Worm (Caenorhabditis elegans): ENCODE measurements around the gene fezf-1.
A peak's percentile ranks its signal among the peaks of the same experiment; 100 is the strongest.
"Not testable (repeated sequence)": the region's sequence is repeated elsewhere in the genome, so short reads cannot be mapped to it uniquely, and the experiment has no call there.

The fezf-1 gene

DNA sequence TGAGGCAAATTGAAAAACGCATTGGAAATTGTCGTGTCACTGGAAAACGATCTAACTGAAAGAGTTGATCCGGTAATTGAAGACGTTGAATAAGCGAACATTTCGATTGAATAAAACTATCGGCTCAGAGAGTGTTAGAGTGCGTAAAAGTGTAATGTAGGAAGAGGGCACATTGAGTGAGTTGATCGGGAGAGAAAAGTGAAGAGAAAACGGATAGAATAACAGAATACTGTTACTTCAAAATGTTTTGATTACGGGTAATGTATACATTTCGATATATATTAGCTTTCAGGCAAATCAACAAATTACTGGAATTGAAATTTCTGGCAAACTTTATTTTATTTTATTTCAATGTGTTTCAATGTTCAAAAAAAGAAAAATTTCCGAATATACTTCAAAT is 11.2 kb upstream of the fezf-1 start, which contains the start of gene uso-1:
uso-1 (minus strand) TSS at position 101 of the 400 bp plus-strand sequence.
- TF ChIP-seq efl-1 (optimal IDR thresholded peaks at IDR 0.05) (no peak), efl-1 (GFP tag; optimal IDR thresholded peaks at IDR 0.05 in 1 of 2) (peak in 1 of 2 experiments; percentile 33), nhr-237 (tag; optimal IDR thresholded peaks at IDR 0.05) (no peak)

DNA sequence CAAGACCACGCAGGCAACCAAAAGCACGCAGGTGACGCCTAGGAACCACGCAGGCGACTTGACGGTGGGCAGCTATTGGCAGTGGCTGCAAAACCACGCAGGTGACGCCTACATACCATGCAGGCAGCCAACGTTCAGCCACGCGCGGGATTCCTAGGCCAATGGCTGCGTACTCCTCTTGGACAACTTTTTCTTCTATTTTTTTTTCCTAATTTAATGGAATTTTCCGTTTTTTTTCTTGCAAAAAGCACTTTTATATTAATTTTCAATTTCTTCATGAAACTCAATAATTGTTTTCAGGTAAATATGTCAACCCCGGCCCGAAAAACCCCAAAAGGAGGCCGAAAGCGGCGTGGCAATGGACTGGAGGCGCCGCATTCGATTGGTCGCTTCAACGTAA is 10.7 kb upstream of the fezf-1 start, which contains the start of gene Y38H8A.7:
Y38H8A.7 (plus strand) TSS at position 301 of the 400 bp plus-strand sequence.
- TF ChIP-seq dpl-1 (GFP tag; optimal IDR thresholded peaks at IDR 0.05); unc-98 (GFP tag; IDR thresholded peaks at IDR 0.05); egl-27 (tag; optimal IDR thresholded peaks at IDR 0.05): not testable (repeated sequence)

DNA sequence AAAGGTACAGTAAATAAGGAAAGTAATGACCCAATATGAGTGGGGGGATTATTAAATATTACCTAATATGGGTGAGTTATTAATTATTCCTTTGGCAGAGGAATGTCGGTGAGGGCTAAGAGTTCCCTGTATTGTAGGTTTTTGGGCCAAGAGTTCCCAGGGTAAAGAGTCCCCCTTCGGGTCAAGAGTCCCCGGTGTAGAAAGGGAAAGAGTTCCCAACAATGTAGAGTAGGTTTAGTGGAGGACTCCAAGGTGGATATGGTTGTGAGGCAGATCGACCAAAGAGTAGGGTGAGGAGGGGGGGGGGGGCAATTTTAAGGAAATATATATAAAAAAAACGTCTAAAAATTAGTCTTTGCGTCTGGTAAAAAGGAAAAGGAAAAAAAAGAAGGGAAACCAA is 9.0 kb upstream of the fezf-1 start:
- TF ChIP-seq lin-39 (tag; optimal IDR thresholded peaks at IDR 0.05) (no peak), egl-13 (tag; optimal IDR thresholded peaks at IDR 0.05) (no peak), nhr-85 (tag) (no peak)

DNA sequence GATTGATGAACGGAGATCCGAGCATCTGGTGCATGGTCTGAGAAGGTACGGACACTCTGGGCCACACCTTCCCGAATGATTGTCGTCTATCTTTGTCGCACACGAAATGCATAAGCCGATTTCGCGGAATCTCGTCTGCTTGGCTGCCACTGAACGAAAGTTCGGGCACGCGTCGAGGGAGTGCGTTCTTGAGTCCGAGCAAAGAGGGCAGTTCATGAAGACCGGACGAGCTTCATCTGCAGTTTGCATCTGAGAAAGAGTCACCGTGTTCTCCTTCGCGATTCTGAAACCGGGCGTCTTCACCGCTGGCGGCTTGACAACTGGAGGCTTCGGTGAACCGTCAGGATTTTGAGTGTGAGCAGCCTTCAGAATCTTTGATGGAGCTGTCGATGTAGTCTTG is 7.7 kb upstream of the fezf-1 start:
- TF ChIP-seq blmp-1 (tag; optimal IDR thresholded peaks at IDR 0.05) (no peak), ceh-8 (GFP tag; optimal IDR thresholded peaks at IDR 0.05) (no peak), pqm-1 (tag; optimal IDR thresholded peaks at IDR 0.05) (no peak), sox-4 (tag; optimal IDR thresholded peaks at IDR 0.05) (no peak), fkh-4 (tag; optimal IDR thresholded peaks at IDR 0.05; ENCODE audit: borderline replicate concordance) (no peak), pax-3 (tag; optimal IDR thresholded peaks at IDR 0.05) (no peak), alr-1 (tag; optimal IDR thresholded peaks at IDR 0.05; ENCODE audit: borderline replicate concordance) (no peak), C34B4.2 (tag; optimal IDR thresholded peaks at IDR 0.05) (no peak), fkh-8 (tag; optimal IDR thresholded peaks at IDR 0.05) (no peak), skn-1 (tag; optimal IDR thresholded peaks at IDR 0.05) (no peak), nhr-71 (tag; optimal IDR thresholded peaks at IDR 0.05) (no peak), sptf-1 (tag; optimal IDR thresholded peaks at IDR 0.05) (no peak), grh-1 (GFP tag; IDR thresholded peaks at IDR 0.05) (no peak), xbp-1 (tag; optimal IDR thresholded peaks at IDR 0.05) (no peak), nhr-28 (tag; optimal IDR thresholded peaks at IDR 0.05) (no peak), lsy-2 (tag; optimal IDR thresholded peaks at IDR 0.05) (no peak), ceh-88 (GFP tag; IDR thresholded peaks at IDR 0.05) (no peak)

DNA sequence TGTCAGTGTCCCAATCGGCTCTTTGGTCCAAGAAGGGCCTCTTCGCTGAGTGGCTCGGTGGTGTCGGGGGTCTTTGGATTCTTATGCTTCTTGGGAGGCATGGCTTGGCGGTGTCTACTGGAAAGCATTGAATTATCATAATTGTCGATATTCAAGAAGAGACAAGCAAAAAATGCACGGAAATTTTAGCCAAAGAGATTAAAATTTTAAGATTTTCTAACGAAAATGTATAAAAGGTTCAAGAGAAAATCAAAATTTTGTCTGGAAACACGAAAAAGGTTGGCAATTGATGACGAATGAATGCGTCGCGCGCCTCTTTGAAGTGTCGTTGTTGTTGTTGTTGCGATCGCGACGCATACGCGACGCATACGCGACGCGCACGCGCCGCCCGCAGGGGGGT is 5.0 kb upstream of the fezf-1 start, which contains the start of gene Y38H8A.12:
Y38H8A.12 (minus strand) TSS at position 101 of the 400 bp plus-strand sequence.
- TF ChIP-seq dpl-1 (GFP tag; optimal IDR thresholded peaks at IDR 0.05) (no peak), efl-1 (optimal IDR thresholded peaks at IDR 0.05) (no peak), efl-1 (GFP tag; optimal IDR thresholded peaks at IDR 0.05 in 1 of 2) (no peak), skn-1 (tag; optimal IDR thresholded peaks at IDR 0.05) (no peak), ceh-63 (GFP tag; optimal IDR thresholded peaks at IDR 0.05) (no peak), fkh-8 (tag; optimal IDR thresholded peaks at IDR 0.05) (no peak), egl-27 (tag; optimal IDR thresholded peaks at IDR 0.05) (no peak), mef-2 (tag; optimal IDR thresholded peaks at IDR 0.05) (no peak), sup-37 (GFP tag; optimal IDR thresholded peaks at IDR 0.05) (no peak), ama-1 (optimal IDR thresholded peaks at IDR 0.05) (no peak), hpl-2 (GFP tag; optimal IDR thresholded peaks at IDR 0.05) (no peak), ets-5 (GFP tag; IDR thresholded peaks at IDR 0.05) (no peak), fkh-10 (GFP tag; optimal IDR thresholded peaks at IDR 0.05) (no peak), pax-3 (tag; optimal IDR thresholded peaks at IDR 0.05) (no peak), aly-2 (tag; optimal IDR thresholded peaks at IDR 0.05) (no peak), C16A3.4 (tag; optimal IDR thresholded peaks at IDR 0.05) (no peak), unc-30 (tag; optimal IDR thresholded peaks at IDR 0.05) (no peak), C04F5.9 (tag; optimal IDR thresholded peaks at IDR 0.05) (no peak), elt-3 (tag; optimal IDR thresholded peaks at IDR 0.05) (no peak), ceh-90 (tag; optimal IDR thresholded peaks at IDR 0.05) (no peak)

Data from whole organism, L1 larva.